Worm (Caenorhabditis elegans) whole organism, L1 larva: ENCODE data around the gene C03H5.3.

Source experiments
- C16A3.4 ChIP-seq: fragments of 150-350 bp; optimal IDR thresholded peaks from 2 replicates; lab custom pipeline; 2014; ENCODE audit warnings: missing biosample characterization, missing genetic modification characterization
- F16B12.6 ChIP-seq: fragments of 150-350 bp; optimal IDR thresholded peaks from 2 replicates; lab custom pipeline; 2014; ENCODE audit warnings: missing biosample characterization, missing genetic modification characterization
- Y116A8C.19 ChIP-seq: sonication (generic microtip); optimal IDR thresholded peaks from 2 replicates; lab custom pipeline; 2016; ENCODE audit warnings: missing compliant biosample characterization, missing genetic modification characterization, borderline replicate concordance
- aha-1 ChIP-seq: fragments of 150-350 bp; optimal IDR thresholded peaks from 2 replicates; lab custom pipeline; 2014; ENCODE audit warnings: missing biosample characterization, missing genetic modification characterization
- alr-1 ChIP-seq: fragments of 200-800 bp; sonication (Bioruptor generic); optimal IDR thresholded peaks from 2 replicates; lab custom pipeline; 2018; ENCODE audit warnings: borderline replicate concordance, mild to moderate bottlenecking, missing genetic modification characterization, missing compliant biosample characterization
- ama-1 ChIP-seq: fragments of 150-350 bp; optimal IDR thresholded peaks from 2 replicates; lab custom pipeline; 2014
- ceh-88 ChIP-seq: fragments of 200-800 bp; sonication (Bioruptor generic); IDR thresholded peaks from 2 replicates; pipeline ENCODE4 v1.3.6; 2022; ENCODE audit warnings: missing genetic modification characterization, missing compliant biosample characterization
- dpl-1 ChIP-seq, 3 experiments: fragments of 150-350 bp in 2 of 3; sonication (generic microtip) in 1 of 3; optimal IDR thresholded peaks; 2 replicates each; lab custom pipeline; 2014 to 2017; ENCODE audit warnings: missing biosample characterization in 3 of 3, missing genetic modification characterization in 3 of 3, missing genetic modification reagents in 3 of 3
- dsc-1 ChIP-seq: sonication (generic microtip); optimal IDR thresholded peaks from 2 replicates; lab custom pipeline; 2016; ENCODE audit warnings: mild to moderate bottlenecking, missing genetic modification characterization, missing compliant biosample characterization
- efl-1 ChIP-seq, 4 experiments: fragments of 150-350 bp; optimal IDR thresholded peaks in 3 of 4; peaks in 1 of 4; 1 replicate in 1 of 4; 2 replicates in 3 of 4; lab custom pipeline; 2014; ENCODE audit warnings: missing biosample characterization in 2 of 4, missing genetic modification characterization in 2 of 4, missing genetic modification reagents in 2 of 4
- egl-13 ChIP-seq: sonication (generic microtip); optimal IDR thresholded peaks from 2 replicates; lab custom pipeline; 2016; ENCODE audit warnings: missing genotype, missing genetic modification reagents, missing genetic modification characterization, missing compliant biosample characterization
- egl-27 ChIP-seq, 2 experiments: fragments of 150-350 bp in 1 of 2; sonication (generic microtip); optimal IDR thresholded peaks; 3 replicates each; lab custom pipeline; 2017 to 2018; ENCODE audit warnings: missing biosample characterization in 2 of 2, missing genetic modification characterization in 2 of 2, missing genetic modification reagents in 2 of 2
- fkh-4 ChIP-seq: sonication (generic microtip); optimal IDR thresholded peaks from 2 replicates; lab custom pipeline; 2016; ENCODE audit warnings: missing compliant biosample characterization, missing genetic modification characterization, borderline replicate concordance
- fkh-8 ChIP-seq: sonication (generic microtip); optimal IDR thresholded peaks from 2 replicates; lab custom pipeline; 2016; ENCODE audit warnings: mild to moderate bottlenecking, missing genetic modification characterization, missing compliant biosample characterization
- fos-1 ChIP-seq: fragments of 150-350 bp; optimal IDR thresholded peaks from 2 replicates; lab custom pipeline; 2014; ENCODE audit warnings: missing biosample characterization, missing genetic modification characterization
- hlh-17 ChIP-seq: fragments of 200-800 bp; sonication (Bioruptor generic); optimal IDR thresholded peaks from 2 replicates; lab custom pipeline; 2018; ENCODE audit warnings: missing genetic modification characterization, mild to moderate bottlenecking, missing compliant biosample characterization, moderate library complexity, borderline replicate concordance
- hpl-2 ChIP-seq: fragments of 150-350 bp; optimal IDR thresholded peaks from 2 replicates; lab custom pipeline; 2014; ENCODE audit warnings: missing biosample characterization, missing genetic modification reagents, missing genetic modification characterization
- lin-13 ChIP-seq: fragments of 150-350 bp; optimal IDR thresholded peaks from 2 replicates; lab custom pipeline; 2014; ENCODE audit warnings: missing biosample characterization, missing genetic modification reagents, missing genetic modification characterization
- lin-15B ChIP-seq: fragments of 150-350 bp; sonication (generic microtip); optimal IDR thresholded peaks from 3 replicates; lab custom pipeline; 2014; ENCODE audit warnings: missing biosample characterization, missing genetic modification characterization
- lin-35 ChIP-seq, 2 experiments: fragments of 150-350 bp; optimal IDR thresholded peaks; 2 replicates each; lab custom pipeline; 2014; ENCODE audit warnings: missing biosample characterization in 2 of 2, missing genetic modification characterization in 2 of 2, missing genetic modification reagents in 2 of 2
- lir-3 ChIP-seq: sonication (generic microtip); optimal IDR thresholded peaks from 2 replicates; lab custom pipeline; 2016; ENCODE audit warnings: mild to moderate bottlenecking, missing genetic modification characterization, moderate library complexity, missing compliant biosample characterization; ENCODE audit not compliant: poor library complexity
- lsy-2 ChIP-seq, 2 experiments: fragments of 150-350 bp; optimal IDR thresholded peaks; 2 replicates each; lab custom pipeline; 2014; ENCODE audit warnings: missing biosample characterization in 2 of 2, missing genetic modification characterization in 2 of 2
- mab-9 ChIP-seq: fragments of 200-800 bp; sonication (Bioruptor generic); IDR thresholded peaks from 2 replicates; pipeline ENCODE4 v1.3.6; 2022; ENCODE audit warnings: missing genetic modification reagents, missing genetic modification characterization, missing compliant biosample characterization
- mdl-1 ChIP-seq, 2 experiments: fragments of 150-350 bp; optimal IDR thresholded peaks; 2 replicates each; lab custom pipeline; 2014 to 2017; ENCODE audit warnings: missing biosample characterization in 2 of 2, missing genetic modification characterization in 2 of 2, inconsistent platforms in 1 of 2
- mep-1 ChIP-seq: fragments of 150-350 bp; optimal IDR thresholded peaks from 2 replicates; lab custom pipeline; 2014; ENCODE audit warnings: missing biosample characterization, missing genetic modification characterization
- nhr-12 ChIP-seq: sonication (generic microtip); optimal IDR thresholded peaks from 2 replicates; lab custom pipeline; 2017; ENCODE audit warnings: missing biosample characterization, missing genetic modification characterization
- nhr-19 ChIP-seq: fragments of 200-800 bp; sonication (Bioruptor generic); conservative IDR thresholded peaks from 2 replicates; pipeline ENCODE4 v1.3.6; 2022; ENCODE audit warnings: missing genetic modification characterization, missing compliant biosample characterization
- nhr-20 ChIP-seq: sonication (generic microtip); optimal IDR thresholded peaks from 2 replicates; lab custom pipeline; 2016; ENCODE audit warnings: mild to moderate bottlenecking, missing genetic modification characterization, missing compliant biosample characterization
- nhr-237 ChIP-seq: fragments of 150-350 bp; optimal IDR thresholded peaks from 2 replicates; lab custom pipeline; 2014; ENCODE audit warnings: missing biosample characterization, missing genetic modification characterization
- nhr-47 ChIP-seq: sonication (generic microtip); optimal IDR thresholded peaks from 2 replicates; lab custom pipeline; 2016; ENCODE audit warnings: mild to moderate bottlenecking, missing genetic modification characterization, moderate library complexity, missing compliant biosample characterization
- nhr-76 ChIP-seq: sonication (generic microtip); optimal IDR thresholded peaks from 2 replicates; lab custom pipeline; 2017; ENCODE audit warnings: missing biosample characterization, missing genetic modification characterization
- nhr-84 ChIP-seq: sonication (generic microtip); optimal IDR thresholded peaks from 2 replicates; lab custom pipeline; 2017; ENCODE audit warnings: missing biosample characterization, missing genetic modification characterization
- nhr-85 ChIP-seq: sonication (generic microtip); peaks from one replicate; lab custom pipeline; 2016; ENCODE audit warnings: missing genetic modification characterization, inconsistent platforms, missing compliant biosample characterization
- pqm-1 ChIP-seq: sonication (generic microtip); optimal IDR thresholded peaks from 3 replicates; lab custom pipeline; 2017; ENCODE audit warnings: missing biosample characterization, missing genetic modification characterization
- skn-1 ChIP-seq: fragments of 150-350 bp; optimal IDR thresholded peaks from 2 replicates; lab custom pipeline; 2014; ENCODE audit warnings: missing biosample characterization, missing genetic modification characterization
- snpc-4 ChIP-seq: fragments of 150-350 bp; optimal IDR thresholded peaks from 2 replicates; lab custom pipeline; 2014; ENCODE audit warnings: missing biosample characterization, missing genetic modification characterization
- snu-23 ChIP-seq: sonication (generic microtip); optimal IDR thresholded peaks from 2 replicates; lab custom pipeline; 2016; ENCODE audit warnings: missing genetic modification characterization, missing compliant biosample characterization
- sptf-1 ChIP-seq: fragments of 150-350 bp; optimal IDR thresholded peaks from 2 replicates; lab custom pipeline; 2014; ENCODE audit warnings: missing biosample characterization, missing genetic modification characterization
- swsn-7 ChIP-seq: sonication (generic microtip); optimal IDR thresholded peaks from 2 replicates; lab custom pipeline; 2016; ENCODE audit warnings: missing genetic modification characterization, missing compliant biosample characterization
- tbx-2 ChIP-seq: sonication (generic microtip); optimal IDR thresholded peaks from 2 replicates; lab custom pipeline; 2016; ENCODE audit warnings: missing genetic modification characterization, missing compliant biosample characterization
- tlp-1 ChIP-seq: fragments of 150-350 bp; optimal IDR thresholded peaks from 2 replicates; lab custom pipeline; 2014; ENCODE audit warnings: missing biosample characterization, missing genetic modification characterization
- unc-62 ChIP-seq: fragments of 150-350 bp; optimal IDR thresholded peaks from 2 replicates; lab custom pipeline; 2014; ENCODE audit warnings: missing biosample characterization, missing genetic modification reagents, missing genetic modification characterization
- unc-86 ChIP-seq: sonication (generic microtip); optimal IDR thresholded peaks from 2 replicates; lab custom pipeline; 2016; ENCODE audit warnings: missing genetic modification characterization, missing compliant biosample characterization
- vab-15 ChIP-seq: sonication (generic microtip); optimal IDR thresholded peaks from 2 replicates; lab custom pipeline; 2017; ENCODE audit warnings: missing genotype, mild to moderate bottlenecking, missing genetic modification characterization, missing compliant biosample characterization
- xbp-1 ChIP-seq: sonication (generic microtip); optimal IDR thresholded peaks from 2 replicates; lab custom pipeline; 2016; ENCODE audit warnings: missing genetic modification characterization, missing compliant biosample characterization
- ztf-4 ChIP-seq: fragments of 150-350 bp; optimal IDR thresholded peaks from 2 replicates; lab custom pipeline; 2014; ENCODE audit warnings: missing biosample characterization, missing genetic modification characterization

C03H5.3 gene

ce11 chrII:410832-411231 lies 24.9 kb downstream of the C03H5.3 start, which contains the start of the genes dnsn-1 and C24H12.4 (continued):
- TF ChIP-seq vab-15 (tag; lab: Kevin White, UChicago): peak; percentile 44
- TF ChIP-seq Y116A8C.19: no peak
- TF ChIP-seq nhr-47 (tag; lab: Kevin White, UChicago): peak; percentile 98
- no peak for TF ChIP-seq hlh-17 (GFP tag; lab: Kevin White, UChicago)
- peak; percentile 85 for TF ChIP-seq ztf-4 (tag; lab: Kevin White, UChicago)
- peak; percentile 95 for TF ChIP-seq nhr-19 (GFP tag; lab: Robert Waterston, UW)
- peak; percentile 95 to 97 for TF ChIP-seq lin-35 (GFP tag; optimal IDR thresholded peaks at IDR 0.05; lab: Kevin White, UChicago)
- peak; percentile 54 for TF ChIP-seq hpl-2
- peak; percentile 58 for TF ChIP-seq nhr-237 (tag; lab: Kevin White, UChicago)
- peak; percentile 96 to 97 (median 96) for TF ChIP-seq dpl-1 (GFP tag; optimal IDR thresholded peaks at IDR 0.05; lab: Kevin White, UChicago)
- TF ChIP-seq egl-13 (tag; lab: Kevin White, UChicago): peak; percentile 94
- peak; percentile 96 for TF ChIP-seq nhr-20 (tag; lab: Kevin White, UChicago)
- TF ChIP-seq C16A3.4 (tag; lab: Kevin White, UChicago): peak; percentile 96
- peak; percentile 74 for TF ChIP-seq F16B12.6 (tag; lab: Kevin White, UChicago)
- peak; percentile 86 for TF ChIP-seq snpc-4 (tag; lab: Kevin White, UChicago)
- TF ChIP-seq aha-1: peak; percentile 75
- peak; percentile 95 for TF ChIP-seq xbp-1 (tag; lab: Kevin White, UChicago)
- no peak for TF ChIP-seq tlp-1 (tag; lab: Kevin White, UChicago)
- peak; percentile 95 for TF ChIP-seq fkh-8
- TF ChIP-seq sptf-1 (tag; lab: Kevin White, UChicago): no peak
- peak; percentile 81 for TF ChIP-seq lir-3 (tag; lab: Kevin White, UChicago)
- TF ChIP-seq dsc-1: peak; percentile 97
- TF ChIP-seq mab-9 (GFP tag; lab: Robert Waterston, UW): peak; percentile 86
- TF ChIP-seq unc-86 (tag; lab: Kevin White, UChicago): peak; percentile 95
- peak; percentile 65 for TF ChIP-seq ama-1 (lab: Kevin White, UChicago)
- TF ChIP-seq nhr-84 (tag; lab: Kevin White, UChicago): no peak
- peak in 1 of 2 experiments; percentile 1 for TF ChIP-seq egl-27 (tag; optimal IDR thresholded peaks at IDR 0.05; lab: Kevin White, UChicago)
- peak; percentile 88 for TF ChIP-seq ceh-88
- peak; percentile 99 for TF ChIP-seq mep-1 (tag; lab: Kevin White, UChicago)
- TF ChIP-seq snu-23 (GFP tag; lab: Kevin White, UChicago): peak; percentile 98
- TF ChIP-seq nhr-12 (tag; lab: Kevin White, UChicago): no peak
- TF ChIP-seq mdl-1 (tag; optimal IDR thresholded peaks at IDR 0.05; lab: Kevin White, UChicago): peak in 1 of 2 experiments; percentile 88
- TF ChIP-seq tbx-2 (tag; lab: Kevin White, UChicago): peak; percentile 98
- peak; percentile 97 for TF ChIP-seq lin-15B
- TF ChIP-seq pqm-1: no peak
- TF ChIP-seq unc-62 (GFP tag; lab: Kevin White, UChicago): no peak

DNA sequence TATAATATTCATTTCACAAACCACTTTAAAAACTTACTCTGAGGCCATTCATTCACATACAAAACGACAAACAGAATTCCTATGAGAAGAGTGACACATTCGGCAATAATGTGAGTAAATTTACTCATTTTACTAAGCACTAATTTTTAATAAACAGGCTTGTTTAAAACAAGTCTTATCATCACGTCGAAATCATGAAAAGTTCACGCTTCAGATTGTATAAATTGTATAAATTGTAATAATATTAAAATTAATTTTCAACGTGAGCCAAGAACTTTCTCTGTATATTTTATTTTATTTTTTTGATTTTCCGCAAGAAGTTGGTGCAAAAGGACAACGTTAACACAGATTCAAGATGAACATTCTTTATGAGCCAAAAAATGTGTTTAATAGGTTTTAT lies 32.9 kb downstream of the C03H5.3 start, which contains the start of gene C24H12.6:
C24H12.6 (minus strand) TSS at position 101 of the 400 bp plus-strand sequence.
- TF ChIP-seq lsy-2 (tag; optimal IDR thresholded peaks at IDR 0.05; lab: Kevin White, UChicago): no peak
- TF ChIP-seq fkh-4 (tag; lab: Kevin White, UChicago): no peak
- TF ChIP-seq sptf-1 (tag; lab: Kevin White, UChicago): no peak
- no peak for TF ChIP-seq nhr-76 (tag; lab: Kevin White, UChicago)
- TF ChIP-seq swsn-7 (tag; lab: Kevin White, UChicago): no peak
- no peak for TF ChIP-seq aha-1
- no peak for TF ChIP-seq egl-13 (tag; lab: Kevin White, UChicago)
- no peak for TF ChIP-seq nhr-85
- TF ChIP-seq mdl-1 (tag; optimal IDR thresholded peaks at IDR 0.05; lab: Kevin White, UChicago): no peak
- no peak for TF ChIP-seq hpl-2
- TF ChIP-seq Y116A8C.19: no peak
- no peak for TF ChIP-seq efl-1 (optimal IDR thresholded peaks at IDR 0.05; lab: Kevin White, UChicago)
- no peak for TF ChIP-seq efl-1 (GFP tag; optimal IDR thresholded peaks at IDR 0.05 in 1 of 2; lab: Kevin White, UChicago)
- no peak for TF ChIP-seq alr-1 (tag; lab: Kevin White, UChicago)
- TF ChIP-seq nhr-237 (tag; lab: Kevin White, UChicago): no peak
- TF ChIP-seq mep-1 (tag; lab: Kevin White, UChicago): no peak
- no peak for TF ChIP-seq lin-13
- no peak for TF ChIP-seq lin-35 (GFP tag; optimal IDR thresholded peaks at IDR 0.05; lab: Kevin White, UChicago)
- no peak for TF ChIP-seq skn-1
- TF ChIP-seq fos-1: no peak
- TF ChIP-seq ztf-4 (tag; lab: Kevin White, UChicago): no peak
